Worm (Caenorhabditis elegans): ENCODE data around the gene Y53F4B.24.

DNA sequence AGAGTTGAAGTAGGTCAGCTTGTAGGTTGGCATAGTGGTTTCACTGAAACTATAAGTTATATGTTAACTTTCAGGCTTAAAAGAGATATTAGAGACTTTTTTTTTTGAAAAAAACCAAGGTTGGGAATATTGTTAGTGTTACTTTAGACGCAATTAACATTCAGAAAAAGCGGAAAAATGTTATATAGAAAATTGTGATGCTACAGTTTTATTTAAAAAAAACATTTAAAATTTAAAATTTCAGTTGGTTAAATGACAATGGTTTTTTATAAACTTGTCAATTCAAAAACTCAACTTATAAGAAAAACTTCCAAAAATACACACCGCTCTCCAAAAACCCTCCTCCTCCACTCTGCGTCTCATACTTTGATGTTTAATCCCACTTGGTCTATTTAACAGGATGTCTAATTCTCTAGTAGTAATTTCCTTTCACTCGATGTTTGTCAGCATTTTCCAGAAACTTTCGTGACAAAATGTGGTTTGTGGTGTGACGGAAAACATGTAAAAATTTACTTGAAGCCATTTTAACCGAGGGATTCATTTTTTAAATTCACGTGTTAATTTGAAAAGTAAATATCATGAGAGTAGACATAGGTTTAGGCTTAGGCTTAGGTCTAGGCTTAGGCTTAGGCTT lies 40.8 kb upstream of the Y53F4B.24 start, which contains the start of gene gst-31:
- TF ChIP-seq mep-1 (tag; optimal IDR thresholded peaks at IDR 0.05) (no peak), elt-3 (tag; optimal IDR thresholded peaks at IDR 0.05) (no peak), tbx-8 (GFP tag; optimal IDR thresholded peaks at IDR 0.05) (no peak), pha-4 (tag; optimal IDR thresholded peaks at IDR 0.05) (no peak), lsy-2 (tag; optimal IDR thresholded peaks at IDR 0.05) (no peak), ztf-11 (tag; optimal IDR thresholded peaks at IDR 0.05) (no peak), ceh-43 (GFP tag; optimal IDR thresholded peaks at IDR 0.05) (no peak), nhr-76 (tag; optimal IDR thresholded peaks at IDR 0.05) (no peak), unc-39 (tag; optimal IDR thresholded peaks at IDR 0.05) (no peak), sem-2 (GFP tag; optimal IDR thresholded peaks at IDR 0.05) (no peak), mab-5 (tag; optimal IDR thresholded peaks at IDR 0.05) (no peak), hlh-1 (tag; optimal IDR thresholded peaks at IDR 0.05) (no peak), nhr-12 (tag; optimal IDR thresholded peaks at IDR 0.05) (no peak), ces-1 (GFP tag; optimal IDR thresholded peaks at IDR 0.05) (no peak)
